Worm (Caenorhabditis elegans) whole organism, L4/young adult: ENCODE data around the gene rnp-9.

Source experiments
- W03F9.2 ChIP-seq: fragments of 150-350 bp; optimal IDR thresholded peaks from 2 replicates; lab custom pipeline; 2014; ENCODE audit warnings: missing biosample characterization, missing genetic modification characterization
- dao-5 ChIP-seq: sonication (generic microtip); optimal IDR thresholded peaks from 2 replicates; lab custom pipeline; 2016; ENCODE audit warnings: missing genotype, missing genetic modification characterization, moderate library complexity, missing compliant biosample characterization
- him-1 ChIP-seq: sonication (generic microtip); optimal IDR thresholded peaks from 2 replicates; lab custom pipeline; 2016; ENCODE audit warnings: missing genotype, missing genetic modification reagents, missing genetic modification characterization, missing compliant biosample characterization

DNA sequence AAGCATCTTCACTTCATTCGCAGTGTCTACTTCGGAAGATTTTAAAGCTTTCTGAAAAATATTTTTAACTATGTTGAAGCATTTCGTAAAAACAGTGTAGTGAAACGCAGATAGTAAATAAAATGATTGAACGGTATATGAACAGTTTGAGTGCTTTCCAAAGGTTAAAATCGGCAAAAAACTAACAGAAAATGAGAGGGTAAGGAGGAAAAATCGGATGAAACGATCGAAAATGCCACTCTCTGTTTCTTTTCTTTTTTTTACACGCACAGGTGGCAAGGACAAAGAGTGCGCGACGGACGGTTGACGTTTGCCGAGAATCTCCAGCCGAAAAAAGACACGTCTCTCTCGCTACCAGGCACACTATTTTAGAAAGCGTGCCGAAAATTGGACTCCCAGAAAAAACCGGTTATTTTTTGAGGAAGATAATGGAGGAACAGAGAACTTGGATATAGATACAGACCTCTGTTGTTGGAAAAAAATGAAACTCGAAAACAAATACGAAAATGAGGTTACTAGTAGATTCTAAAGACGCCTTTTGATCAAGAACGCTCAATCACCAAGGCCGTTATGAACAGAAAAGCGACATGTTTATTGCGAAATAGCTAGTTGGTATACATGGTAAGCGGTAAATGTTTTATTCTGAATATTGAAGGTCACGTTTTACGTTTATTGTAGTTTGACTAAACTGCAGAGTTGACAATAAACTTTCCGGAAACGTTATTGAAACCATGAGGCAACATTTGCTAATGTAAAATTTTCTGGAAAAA, 27.4 kb downstream of the rnp-9 start, which contains the start of gene myrf-2:
- no peak for TF ChIP-seq dao-5 (tag; lab: Kevin White, UChicago)
- no peak for TF ChIP-seq W03F9.2
- no peak for TF ChIP-seq him-1
